Worm (Caenorhabditis elegans) whole organism, L4 larva: Measurements from ENCODE around the gene D2023.1.

Experiments used
- F26F4.8 ChIP-seq: fragments of 200-800 bp; sonication (Bioruptor generic); conservative IDR thresholded peaks from 2 replicates; pipeline ENCODE4 v1.3.6; 2022; ENCODE audit warnings: missing genetic modification characterization, missing compliant biosample characterization
- F37D6.2 ChIP-seq: sonication (generic microtip); optimal IDR thresholded peaks from 2 replicates; lab custom pipeline; 2016; ENCODE audit warnings: mild to moderate bottlenecking, missing genetic modification characterization, missing compliant biosample characterization
- F44E2.7 ChIP-seq: fragments of 200-800 bp; sonication (Bioruptor generic); IDR thresholded peaks from 2 replicates; pipeline ENCODE4 v2.1.2; 2022; ENCODE audit warnings: missing genetic modification characterization, missing compliant biosample characterization
- T26A8.4 ChIP-seq: fragments of 200-800 bp; sonication (Bioruptor generic); IDR thresholded peaks from 2 replicates; pipeline ENCODE4 v1.3.6; 2022; ENCODE audit warnings: missing genetic modification characterization, missing compliant biosample characterization
- Y75B8A.6 ChIP-seq: fragments of 200-800 bp; sonication (Bioruptor generic); IDR thresholded peaks from 2 replicates; pipeline ENCODE4 v1.3.6; 2022; ENCODE audit warnings: missing genetic modification reagents, missing genetic modification characterization, missing compliant biosample characterization
- ZK546.5 ChIP-seq, 2 experiments: sonication (generic microtip); optimal IDR thresholded peaks; 2 replicates each; lab custom pipeline; 2017; ENCODE audit warnings: missing biosample characterization in 2 of 2, missing genetic modification characterization in 2 of 2
- aha-1 ChIP-seq: fragments of 150-350 bp; peaks from one replicate; lab custom pipeline; 2014; ENCODE audit warnings: missing biosample characterization, missing genetic modification characterization
- ceh-20 ChIP-seq: fragments of 200-800 bp; sonication (Bioruptor generic); IDR thresholded peaks from 2 replicates; pipeline ENCODE4 v1.3.6; 2022; ENCODE audit warnings: missing genetic modification reagents, missing genetic modification characterization, missing compliant biosample characterization
- ceh-32 ChIP-seq: sonication (generic microtip); optimal IDR thresholded peaks from 2 replicates; lab custom pipeline; 2016; ENCODE audit warnings: mild to moderate bottlenecking, missing genetic modification characterization, missing compliant biosample characterization; ENCODE audit not compliant: poor library complexity
- ceh-62 ChIP-seq: sonication (generic microtip); optimal IDR thresholded peaks from 2 replicates; lab custom pipeline; 2017; ENCODE audit warnings: missing biosample characterization, missing genetic modification characterization
- ceh-82 ChIP-seq: sonication (generic microtip); optimal IDR thresholded peaks from 2 replicates; lab custom pipeline; 2017; ENCODE audit warnings: missing biosample characterization, missing genetic modification characterization
- cey-2 ChIP-seq: sonication (generic microtip); optimal IDR thresholded peaks from 3 replicates; lab custom pipeline; 2017; ENCODE audit warnings: missing genetic modification characterization, mild to moderate bottlenecking, missing compliant biosample characterization, antibody characterized with exemption, borderline replicate concordance; ENCODE audit not compliant: insufficient read depth
- ctbp-1 ChIP-seq: fragments of 200-800 bp; sonication (Bioruptor generic); IDR thresholded peaks from 2 replicates; pipeline ENCODE4 v1.3.6; 2022; ENCODE audit warnings: missing genetic modification reagents, missing genetic modification characterization, missing compliant biosample characterization
- dmd-6 ChIP-seq: fragments of 200-800 bp; sonication (Bioruptor generic); IDR thresholded peaks from 2 replicates; pipeline ENCODE4 v1.3.6; 2022; ENCODE audit warnings: missing genetic modification reagents, missing genetic modification characterization, missing compliant biosample characterization
- duxl-1 ChIP-seq: sonication (generic microtip); optimal IDR thresholded peaks from 2 replicates; lab custom pipeline; 2016; ENCODE audit warnings: mild to moderate bottlenecking, missing genetic modification characterization, moderate library complexity, missing compliant biosample characterization; ENCODE audit not compliant: poor library complexity
- dve-1 ChIP-seq: sonication (generic microtip); optimal IDR thresholded peaks from 2 replicates; lab custom pipeline; 2017; ENCODE audit warnings: antibody characterized with exemption, mild to moderate bottlenecking, missing genetic modification characterization, missing compliant biosample characterization; ENCODE audit not compliant: insufficient read depth
- fkh-10 ChIP-seq: fragments of 150-350 bp; optimal IDR thresholded peaks from 2 replicates; lab custom pipeline; 2014; ENCODE audit warnings: missing biosample characterization, missing genetic modification reagents, missing genetic modification characterization
- hif-1 ChIP-seq, 2 experiments: sonication (generic microtip); optimal IDR thresholded peaks; 2 replicates each; lab custom pipeline; 2016 to 2017; ENCODE audit warnings: missing compliant biosample characterization in 2 of 2, missing genetic modification characterization in 2 of 2, missing genetic modification reagents in 2 of 2, missing genotype in 2 of 2, mild to moderate bottlenecking in 1 of 2
- hlh-11 ChIP-seq: fragments of 200-800 bp; sonication (Bioruptor generic); optimal IDR thresholded peaks from 2 replicates; lab custom pipeline; 2018; ENCODE audit warnings: mild to moderate bottlenecking, missing genetic modification characterization, missing compliant biosample characterization
- hmg-1.1 ChIP-seq: fragments of 200-800 bp; sonication (Bioruptor generic); IDR thresholded peaks from 2 replicates; pipeline ENCODE4 v1.3.6; 2022; ENCODE audit warnings: missing genetic modification reagents, missing genetic modification characterization, missing compliant biosample characterization
- jun-1 ChIP-seq: fragments of 150-350 bp; optimal IDR thresholded peaks from 2 replicates; lab custom pipeline; 2014; ENCODE audit warnings: missing biosample characterization, missing genetic modification reagents, missing genetic modification characterization
- lim-7 ChIP-seq: fragments of 200-800 bp; sonication (Bioruptor generic); IDR thresholded peaks from 2 replicates; pipeline ENCODE4 v1.3.6; 2022; ENCODE audit warnings: missing genetic modification characterization, missing compliant biosample characterization
- lin-38 ChIP-seq: fragments of 200-800 bp; sonication (Bioruptor generic); IDR thresholded peaks from 2 replicates; pipeline ENCODE4 v1.3.6; 2022; ENCODE audit warnings: missing genetic modification reagents, missing genetic modification characterization, missing compliant biosample characterization
- madf-5 ChIP-seq, 2 experiments: fragments of 200-800 bp; sonication (Bioruptor generic); IDR thresholded peaks; 2 replicates each; pipeline ENCODE4 v1.3.6; 2022; ENCODE audit warnings: missing compliant biosample characterization in 2 of 2, missing genetic modification characterization in 2 of 2
- mdl-1 ChIP-seq, 2 experiments: fragments of 150-350 bp in 1 of 2; sonication (generic microtip) in 1 of 2; optimal IDR thresholded peaks; 2 replicates each; lab custom pipeline; 2014 to 2017; ENCODE audit warnings: missing biosample characterization in 2 of 2, missing genetic modification characterization in 2 of 2
- mes-2 ChIP-seq: sonication (generic microtip); optimal IDR thresholded peaks from 2 replicates; lab custom pipeline; 2016; ENCODE audit warnings: missing genotype, mild to moderate bottlenecking, missing genetic modification characterization, missing compliant biosample characterization; ENCODE audit not compliant: poor library complexity, severe bottlenecking
- nhr-10 ChIP-seq: fragments of 150-350 bp; optimal IDR thresholded peaks from 2 replicates; lab custom pipeline; 2014; ENCODE audit warnings: missing biosample characterization, missing genetic modification characterization
- nhr-111 ChIP-seq: fragments of 200-800 bp; sonication (Bioruptor generic); optimal IDR thresholded peaks from 2 replicates; lab custom pipeline; 2018; ENCODE audit warnings: mild to moderate bottlenecking, missing genetic modification characterization, missing compliant biosample characterization
- nhr-237 ChIP-seq: sonication (generic microtip); optimal IDR thresholded peaks from 2 replicates; lab custom pipeline; 2017; ENCODE audit warnings: missing biosample characterization, missing genetic modification characterization
- nhr-41 ChIP-seq: fragments of 200-800 bp; sonication (Bioruptor generic); IDR thresholded peaks from 2 replicates; pipeline ENCODE4 v1.3.6; 2022; ENCODE audit warnings: missing genetic modification reagents, missing genetic modification characterization, missing compliant biosample characterization
- nhr-42 ChIP-seq: fragments of 200-800 bp; sonication (Bioruptor generic); IDR thresholded peaks from 2 replicates; pipeline ENCODE4 v1.3.6; 2022; ENCODE audit warnings: missing genetic modification characterization, missing compliant biosample characterization
- nhr-6 ChIP-seq: fragments of 150-350 bp; optimal IDR thresholded peaks from 2 replicates; lab custom pipeline; 2014; ENCODE audit warnings: missing biosample characterization, missing genetic modification characterization
- nhr-76 ChIP-seq: fragments of 150-350 bp; optimal IDR thresholded peaks from 2 replicates; lab custom pipeline; 2014; ENCODE audit warnings: missing biosample characterization, missing genetic modification characterization
- nhr-77 ChIP-seq: fragments of 150-350 bp; optimal IDR thresholded peaks from 2 replicates; lab custom pipeline; 2014; ENCODE audit warnings: missing biosample characterization, missing genetic modification characterization
- pha-4 ChIP-seq, 2 experiments: fragments of 150-350 bp in 1 of 2; fragments of 200-800 bp in 1 of 2; sonication (Bioruptor generic) in 1 of 2; IDR thresholded peaks in 1 of 2; optimal IDR thresholded peaks in 1 of 2; 2 replicates each; pipeline versions ENCODE4 v1.3.6 to Lab custom; 2014 to 2022; ENCODE audit warnings: missing genetic modification characterization in 2 of 2, missing genetic modification reagents in 2 of 2, missing biosample characterization in 1 of 2, missing compliant biosample characterization in 1 of 2
- set-16 ChIP-seq: fragments of 200-800 bp; sonication (Bioruptor generic); IDR thresholded peaks from 2 replicates; pipeline ENCODE4 v1.3.6; 2022; ENCODE audit warnings: missing genetic modification reagents, missing genetic modification characterization, missing compliant biosample characterization
- skn-1 ChIP-seq: fragments of 150-350 bp; optimal IDR thresholded peaks from 2 replicates; lab custom pipeline; 2014; ENCODE audit warnings: missing biosample characterization, missing genetic modification characterization
- snpc-1.2 ChIP-seq: fragments of 200-800 bp; sonication (Bioruptor generic); IDR thresholded peaks from 2 replicates; pipeline ENCODE4 v1.3.6; 2022; ENCODE audit warnings: missing genetic modification reagents, missing genetic modification characterization, missing compliant biosample characterization
- snpc-4 ChIP-seq: fragments of 150-350 bp; optimal IDR thresholded peaks from 2 replicates; lab custom pipeline; 2014; ENCODE audit warnings: missing biosample characterization, missing genetic modification characterization
- tra-1 ChIP-seq: fragments of 200-800 bp; sonication (Bioruptor generic); IDR thresholded peaks from 2 replicates; pipeline ENCODE4 v1.3.6; 2022; ENCODE audit warnings: missing genetic modification reagents, missing genetic modification characterization, missing compliant biosample characterization
- zag-1 ChIP-seq: fragments of 150-350 bp; optimal IDR thresholded peaks from 2 replicates; lab custom pipeline; 2014; ENCODE audit warnings: missing biosample characterization, missing genetic modification characterization
- zfp-2 ChIP-seq: sonication (generic microtip); optimal IDR thresholded peaks from 2 replicates; lab custom pipeline; 2016; ENCODE audit warnings: mild to moderate bottlenecking, missing genetic modification characterization, missing compliant biosample characterization
- zfp-3 ChIP-seq: fragments of 200-800 bp; sonication (Bioruptor generic); conservative IDR thresholded peaks from 2 replicates; pipeline ENCODE4 v1.3.6; 2022; ENCODE audit warnings: missing genetic modification reagents, missing genetic modification characterization, missing compliant biosample characterization
- ztf-7 ChIP-seq: fragments of 150-350 bp; optimal IDR thresholded peaks from 2 replicates; lab custom pipeline; 2014; ENCODE audit warnings: missing biosample characterization, missing genetic modification characterization

The D2023.1 gene

ce11 chrV:11802508-11802907 is 13.2 kb downstream of the D2023.1 start (continued):
- no peak for TF ChIP-seq F44E2.7 (GFP tag; lab: Robert Waterston, UW)
- TF ChIP-seq aha-1 (tag; lab: Kevin White, UChicago) = peak; percentile 87
- TF ChIP-seq set-16 (GFP tag; lab: Robert Waterston, UW) = no peak
- peak; percentile 34; the same call in 1 of the 2 replicates for TF ChIP-seq T26A8.4 (GFP tag; lab: Robert Waterston, UW)
- TF ChIP-seq nhr-6 (tag; lab: Kevin White, UChicago) = no peak
- TF ChIP-seq hmg-1.1 (GFP tag; lab: Robert Waterston, UW) = 0 out of 2 replicates have a peak, but pooled peaks have one; percentile 11
- TF ChIP-seq dve-1 (tag; lab: Kevin White, UChicago) = peak; percentile 81
- peak; percentile 89 for TF ChIP-seq hlh-11 (tag; lab: Kevin White, UChicago)
- TF ChIP-seq jun-1 = no peak
- TF ChIP-seq skn-1 = no peak
- no peak for TF ChIP-seq ztf-7 (tag; lab: Kevin White, UChicago)
- TF ChIP-seq nhr-77 (tag; lab: Kevin White, UChicago) = no peak
- TF ChIP-seq cey-2 (tag; lab: Kevin White, UChicago) = peak; percentile 94
- no peak for TF ChIP-seq snpc-1.2 (GFP tag; lab: Robert Waterston, UW)
- no peak for TF ChIP-seq lim-7 (GFP tag; lab: Robert Waterston, UW)
- no peak for TF ChIP-seq hif-1 (tag; optimal IDR thresholded peaks at IDR 0.05; lab: Kevin White, UChicago)
- no peak for TF ChIP-seq zfp-2 (tag; lab: Kevin White, UChicago)
- TF ChIP-seq mdl-1 (tag; optimal IDR thresholded peaks at IDR 0.05; lab: Kevin White, UChicago) = peak; percentile 83 to 94
- TF ChIP-seq nhr-41 (GFP tag; lab: Robert Waterston, UW) = no peak
- no peak for TF ChIP-seq lin-38 (GFP tag; lab: Robert Waterston, UW)
- TF ChIP-seq F37D6.2 (tag; lab: Kevin White, UChicago) = no peak
- no peak for TF ChIP-seq nhr-76 (tag; lab: Kevin White, UChicago)
- peak; percentile 75; the same call in 1 of the 2 replicates for TF ChIP-seq ceh-20 (GFP tag; lab: Robert Waterston, UW)
- no peak for TF ChIP-seq F26F4.8 (GFP tag; lab: Robert Waterston, UW)
- no peak for TF ChIP-seq madf-5 (GFP tag; IDR thresholded peaks at IDR 0.05; lab: Robert Waterston, UW)
- TF ChIP-seq pha-4 (GFP tag; IDR thresholded peaks at IDR 0.05; lab: Robert Waterston, UW) = no peak
- no peak for TF ChIP-seq pha-4 (tag; optimal IDR thresholded peaks at IDR 0.05; lab: Kevin White, UChicago)
- peak; percentile 87 for TF ChIP-seq dmd-6 (GFP tag; lab: Robert Waterston, UW)
- no peak for TF ChIP-seq nhr-42
- TF ChIP-seq ceh-62 (tag; lab: Kevin White, UChicago) = no peak
- TF ChIP-seq duxl-1 (tag; lab: Kevin White, UChicago) = no peak
- TF ChIP-seq ctbp-1 (GFP tag; lab: Robert Waterston, UW) = peak; percentile 45; the same call in 1 of the 2 replicates
- TF ChIP-seq mes-2 (tag; lab: Kevin White, UChicago) = no peak
- no peak for TF ChIP-seq nhr-111 (GFP tag; lab: Kevin White, UChicago)
- no peak for TF ChIP-seq snpc-4
- no peak for TF ChIP-seq Y75B8A.6 (GFP tag; lab: Robert Waterston, UW)
- no peak for TF ChIP-seq ceh-82 (tag; lab: Kevin White, UChicago)
- peak; percentile 61; the same call in 1 of the 2 replicates for TF ChIP-seq tra-1 (GFP tag; lab: Robert Waterston, UW)
- no peak for TF ChIP-seq fkh-10
- no peak for TF ChIP-seq ZK546.5 (tag; optimal IDR thresholded peaks at IDR 0.05; lab: Kevin White, UChicago)
- no peak for TF ChIP-seq zfp-3 (GFP tag; lab: Robert Waterston, UW)
- TF ChIP-seq zag-1 (tag; lab: Kevin White, UChicago) = no peak
- no peak for TF ChIP-seq nhr-10 (tag; lab: Kevin White, UChicago)
- no peak for TF ChIP-seq ceh-32
- peak; percentile 24 for TF ChIP-seq nhr-237
- TF ChIP-seq, all 104 proteins: peak for 25
